Fruit fly (Drosophila melanogaster): ENCODE data around the gene Surf4.

The Surf4 gene

DNA sequence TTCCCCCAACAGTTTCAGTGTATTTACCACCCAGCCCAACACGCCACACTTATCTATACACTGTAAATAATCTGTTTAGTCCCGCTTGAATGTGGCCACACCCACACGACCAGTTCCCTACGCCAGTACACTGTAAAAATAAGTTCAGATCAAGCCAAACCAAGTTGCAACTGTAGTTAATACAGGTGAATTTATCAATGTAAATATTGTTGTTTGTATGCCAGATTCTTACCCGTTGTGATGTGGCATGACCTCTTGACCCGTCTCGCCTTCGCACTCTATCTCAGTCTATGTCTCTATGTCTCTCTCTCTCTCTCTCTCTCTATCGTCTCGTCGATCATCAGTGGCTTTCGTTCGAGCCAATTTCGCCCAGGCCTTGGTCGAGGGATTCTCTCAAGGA is 32.1 kb downstream of the Surf4 start:
- no peak for TF ChIP-seq pum (GFP tag; optimal IDR thresholded peaks at IDR 0.05)
- no peak for TF ChIP-seq CG1792 (GFP tag; optimal IDR thresholded peaks at IDR 0.05)
- TF ChIP-seq zf30C (GFP tag; optimal IDR thresholded peaks at IDR 0.05) = peak; percentile 28
- no peak for TF ChIP-seq CG8281 (tag; optimal IDR thresholded peaks at IDR 0.05)
- TF ChIP-seq Hr78 (GFP tag; optimal IDR thresholded peaks at IDR 0.05) = peak in 1 of 2 experiments; percentile 96
- peak; percentile 22 for TF ChIP-seq Med (GFP tag)
- no peak for TF ChIP-seq Dad (GFP tag; optimal IDR thresholded peaks at IDR 0.05)
- TF ChIP-seq Ets65A (GFP tag) = peak; percentile 66
- peak; percentile 22 for TF ChIP-seq CG1832 (GFP tag; optimal IDR thresholded peaks at IDR 0.05)

dm6 chr3R:15310695-15311094 is 35.3 kb downstream of the Surf4 start:
- TF ChIP-seq CG16779 (GFP tag; IDR thresholded peaks at IDR 0.05) (no peak), Hmx (GFP tag; optimal IDR thresholded peaks at IDR 0.05) (no peak), cg (GFP tag; optimal IDR thresholded peaks at IDR 0.05) (peak; percentile 63), gfzf (GFP tag; optimal IDR thresholded peaks at IDR 0.05) (no peak), dpn (GFP tag; optimal IDR thresholded peaks at IDR 0.05) (peak in 1 of 2 experiments; percentile 17), vvl (GFP tag; IDR thresholded peaks at IDR 0.05) (0 out of 2 replicates have a peak, but pooled peaks have one; percentile 8), kah (GFP tag; optimal IDR thresholded peaks at IDR 0.05) (peak; percentile 76), Fer1 (GFP tag; optimal IDR thresholded peaks at IDR 0.05) (no peak), sens (GFP tag) (peak; percentile 23), ci (GFP tag; IDR thresholded peaks at IDR 0.05) (0 out of 3 replicates have a peak, but pooled peaks have one; percentile 6), nerfin-1 (tag; optimal IDR thresholded peaks at IDR 0.05) (no peak), CG17361 (GFP tag; IDR thresholded peaks at IDR 0.05) (no peak), CG13624 (GFP tag; optimal IDR thresholded peaks at IDR 0.05) (no peak), sd (tag; optimal IDR thresholded peaks at IDR 0.05) (peak; percentile 36)

- TF ChIP-seq z (GFP tag; IDR thresholded peaks at IDR 0.05) = 0 out of 3 replicates have a peak, but pooled peaks have one; percentile 27
- no peak for TF ChIP-seq cas (GFP tag; IDR thresholded peaks at IDR 0.05)
- TF ChIP-seq sens (GFP tag) = peak; percentile 82
- peak; percentile 66 for TF ChIP-seq cg (GFP tag; optimal IDR thresholded peaks at IDR 0.05)
- peak; percentile 1 for TF ChIP-seq sd (tag; optimal IDR thresholded peaks at IDR 0.05)
- 0 out of 2 replicates have a peak, but pooled peaks have one; percentile 15 for TF ChIP-seq CG32767 (GFP tag; IDR thresholded peaks at IDR 0.05)
- peak; percentile 70 for TF ChIP-seq Med (GFP tag)
- peak in 1 of 2 experiments; percentile 54 for TF ChIP-seq Pdp1 (GFP tag; optimal IDR thresholded peaks at IDR 0.05)
- no peak for TF ChIP-seq oc (tag; optimal IDR thresholded peaks at IDR 0.05)
- no peak for TF ChIP-seq her (GFP tag; optimal IDR thresholded peaks at IDR 0.05)
Observed at dm6 chr3R:15309924-15310323, 36.1 kb downstream of the Surf4 start, which contains the start of gene Tm2. Gene Tm2, plus strand, starts transcription at chr3R:15310193.

DNA sequence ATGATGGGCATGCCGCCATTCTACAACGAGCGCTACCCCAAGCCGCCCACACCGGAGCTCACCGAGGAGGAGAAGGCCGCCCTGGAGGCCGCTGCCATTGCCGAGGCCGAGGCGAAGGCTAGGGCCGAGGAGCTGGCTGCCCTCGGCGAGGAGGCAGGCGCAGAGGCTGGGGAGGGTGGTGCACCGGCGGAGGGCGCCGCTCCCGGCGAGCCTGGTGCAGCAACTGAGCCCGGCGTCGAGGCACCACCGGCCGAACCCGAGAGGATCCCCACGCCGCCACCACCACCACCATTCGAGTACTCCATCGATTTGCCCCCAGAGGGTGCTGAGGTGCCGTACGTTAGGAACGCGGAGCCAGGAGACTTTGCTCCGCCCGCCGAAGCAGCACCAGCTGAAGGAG is 40.7 kb downstream of the Surf4 start:
- peak; percentile 16 for TF ChIP-seq Hr39 (optimal IDR thresholded peaks at IDR 0.05)
- peak; percentile 23; the same call in 1 of the 2 replicates for TF ChIP-seq CG42726 (GFP tag; IDR thresholded peaks at IDR 0.05; ENCODE audit: partially characterized antibody)
- TF ChIP-seq ind (GFP tag; optimal IDR thresholded peaks at IDR 0.05) = no peak
- 0 out of 3 replicates have a peak, but pooled peaks have one; percentile 9 for TF ChIP-seq dysf (GFP tag; IDR thresholded peaks at IDR 0.05)
- TF ChIP-seq ftz-f1 (GFP tag; optimal IDR thresholded peaks at IDR 0.05) = peak; percentile 56
- TF ChIP-seq luna (GFP tag; optimal IDR thresholded peaks at IDR 0.05) = no peak
- TF ChIP-seq Dbx (GFP tag; IDR thresholded peaks at IDR 0.05) = 0 out of 3 replicates have a peak, but pooled peaks have one; percentile 6
- TF ChIP-seq bbx (GFP tag; IDR thresholded peaks at IDR 0.05; ENCODE audit: partially characterized antibody) = 0 out of 2 replicates have a peak, but pooled peaks have one; percentile 6
- no peak for TF ChIP-seq CHES-1-like (GFP tag; optimal IDR thresholded peaks at IDR 0.05)
- peak; percentile 22 for TF ChIP-seq sens (GFP tag)
- peak; percentile 37; the same call in 1 of the 2 replicates for TF ChIP-seq CG17328 (GFP tag; IDR thresholded peaks at IDR 0.05)
- TF ChIP-seq CG11560 (tag; IDR thresholded peaks at IDR 0.05) = 0 out of 3 replicates have a peak, but pooled peaks have one; percentile 35
- TF ChIP-seq vvl (GFP tag; IDR thresholded peaks at IDR 0.05) = 0 out of 2 replicates have a peak, but pooled peaks have one; percentile 12
- no peak for TF ChIP-seq sna (GFP tag; IDR thresholded peaks at IDR 0.05; ENCODE audit: partially characterized antibody)
- TF ChIP-seq CG32772 (GFP tag; IDR thresholded peaks at IDR 0.05) = no peak
- no peak for TF ChIP-seq CG9932 (GFP tag; IDR thresholded peaks at IDR 0.05)
- TF ChIP-seq CG10543 (GFP tag; optimal IDR thresholded peaks at IDR 0.05) = peak; percentile 6
- TF ChIP-seq Nf-YA (GFP tag; IDR thresholded peaks at IDR 0.05) = no peak
- TF ChIP-seq CG16813 (GFP tag; IDR thresholded peaks at IDR 0.05; ENCODE audit: partially characterized antibody) = 0 out of 3 replicates have a peak, but pooled peaks have one; percentile 24
- no peak for TF ChIP-seq Fer3 (tag; optimal IDR thresholded peaks at IDR 0.05)
